Worm (Caenorhabditis elegans) whole organism, early embryonic: ENCODE data around the gene F10A3.11.

Experiments
- B0310.2 ChIP-seq: sonication (generic microtip); optimal IDR thresholded peaks from 2 replicates; lab custom pipeline; 2016; ENCODE audit warnings: mild to moderate bottlenecking, missing genetic modification characterization, missing compliant biosample characterization
- F13C5.2 ChIP-seq: sonication (generic microtip); optimal IDR thresholded peaks from 2 replicates; lab custom pipeline; 2017; ENCODE audit warnings: mild to moderate bottlenecking, missing genetic modification characterization, inconsistent platforms, missing compliant biosample characterization
- aly-1 ChIP-seq: sonication (generic microtip); optimal IDR thresholded peaks from 2 replicates; lab custom pipeline; 2016; ENCODE audit warnings: missing genetic modification characterization, missing compliant biosample characterization
- ama-1 ChIP-seq: fragments of 150-350 bp; optimal IDR thresholded peaks from 2 replicates; lab custom pipeline; 2014
- ceh-13 ChIP-seq: fragments of 200-800 bp; sonication (Bioruptor generic); optimal IDR thresholded peaks from 2 replicates; lab custom pipeline; 2018; ENCODE audit warnings: mild to moderate bottlenecking, missing genetic modification characterization, missing compliant biosample characterization
- ets-7 ChIP-seq: sonication (generic microtip); optimal IDR thresholded peaks from 2 replicates; lab custom pipeline; 2016; ENCODE audit warnings: missing genotype, missing genetic modification characterization, missing compliant biosample characterization
- flt-1 ChIP-seq: fragments of 200-800 bp; sonication (Bioruptor generic); IDR thresholded peaks from 2 replicates; pipeline ENCODE4 v1.3.6; 2022; ENCODE audit warnings: missing genetic modification characterization, missing compliant biosample characterization
- hmbx-1 ChIP-seq: sonication (generic microtip); optimal IDR thresholded peaks from 2 replicates; lab custom pipeline; 2016; ENCODE audit warnings: mild to moderate bottlenecking, missing genetic modification characterization, missing compliant biosample characterization
- hnd-1 ChIP-seq: sonication (generic microtip); optimal IDR thresholded peaks from 2 replicates; lab custom pipeline; 2016; ENCODE audit warnings: missing genetic modification characterization, missing compliant biosample characterization
- pes-1 ChIP-seq: fragments of 200-800 bp; sonication (Bioruptor generic); IDR thresholded peaks from 2 replicates; pipeline ENCODE4 v1.3.6; 2022; ENCODE audit warnings: missing genetic modification reagents, missing genetic modification characterization, missing compliant biosample characterization
- sea-1 ChIP-seq: fragments of 200-800 bp; sonication (Bioruptor generic); conservative IDR thresholded peaks from 2 replicates; pipeline ENCODE4 v1.3.6; 2022; ENCODE audit warnings: missing genetic modification characterization, missing compliant biosample characterization
- tbx-11 ChIP-seq: fragments of 200-800 bp; sonication (Bioruptor generic); IDR thresholded peaks from 2 replicates; pipeline ENCODE4 v1.3.6; 2022; ENCODE audit warnings: missing genetic modification characterization, missing compliant biosample characterization

DNA sequence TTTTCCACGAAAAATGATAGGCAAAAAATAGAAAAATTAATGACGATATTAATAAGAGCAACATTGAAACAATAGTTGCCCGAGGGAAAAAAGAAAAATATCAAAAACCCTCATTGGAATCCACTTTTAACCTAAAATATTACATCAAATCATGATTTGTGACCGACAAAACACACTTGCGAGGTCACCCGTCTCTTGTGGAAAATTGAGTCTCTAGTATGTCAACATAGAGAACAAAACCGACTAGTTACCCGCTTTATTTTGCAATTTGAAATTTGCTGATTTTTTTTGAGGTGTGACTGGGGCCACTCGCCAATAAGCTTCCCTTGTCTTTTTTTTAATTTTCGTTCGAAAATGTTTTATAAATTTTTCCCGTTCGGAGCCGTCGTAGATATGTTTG, 13.3 kb downstream of the F10A3.11 start, which contains the start of gene cyp-33D1:
- TF ChIP-seq sea-1 (GFP tag; lab: Robert Waterston, UW) (no peak), F13C5.2 (no peak), ama-1 (lab: Kevin White, UChicago) (no peak), tbx-11 (GFP tag; lab: Robert Waterston, UW) (no peak), ceh-13 (GFP tag; lab: Kevin White, UChicago) (no peak), flt-1 (no peak), aly-1 (no peak), B0310.2 (tag; lab: Kevin White, UChicago) (no peak), ets-7 (tag; lab: Kevin White, UChicago) (no peak), hmbx-1 (tag; lab: Kevin White, UChicago) (no peak), hnd-1 (tag; lab: Kevin White, UChicago) (no peak), pes-1 (no peak)
